Worm (Caenorhabditis elegans): Measurements from ENCODE around the gene aps-1.

Gene aps-1

ce11 chrV:6012401-6012800 lies 5.4 kb upstream of the aps-1 start:
- TF ChIP-seq odd-2 (tag; optimal IDR thresholded peaks at IDR 0.05) (no peak), ama-1 (optimal IDR thresholded peaks at IDR 0.05) (no peak), pha-2 (tag; optimal IDR thresholded peaks at IDR 0.05) (no peak), ceh-6 (GFP tag; optimal IDR thresholded peaks at IDR 0.05) (no peak), npax-4 (tag; optimal IDR thresholded peaks at IDR 0.05) (no peak), che-1 (tag; optimal IDR thresholded peaks at IDR 0.05) (no peak), Y22D7AL.16 (tag; optimal IDR thresholded peaks at IDR 0.05) (no peak), unc-55 (GFP tag; optimal IDR thresholded peaks at IDR 0.05) (no peak), lin-11 (tag; optimal IDR thresholded peaks at IDR 0.05) (no peak), ets-4 (tag; optimal IDR thresholded peaks at IDR 0.05) (no peak), fkh-10 (GFP tag; optimal IDR thresholded peaks at IDR 0.05) (no peak), pax-1 (tag; optimal IDR thresholded peaks at IDR 0.05) (no peak), pat-9 (tag; optimal IDR thresholded peaks at IDR 0.05) (no peak), C38D4.7 (GFP tag; optimal IDR thresholded peaks at IDR 0.05) (no peak)

DNA sequence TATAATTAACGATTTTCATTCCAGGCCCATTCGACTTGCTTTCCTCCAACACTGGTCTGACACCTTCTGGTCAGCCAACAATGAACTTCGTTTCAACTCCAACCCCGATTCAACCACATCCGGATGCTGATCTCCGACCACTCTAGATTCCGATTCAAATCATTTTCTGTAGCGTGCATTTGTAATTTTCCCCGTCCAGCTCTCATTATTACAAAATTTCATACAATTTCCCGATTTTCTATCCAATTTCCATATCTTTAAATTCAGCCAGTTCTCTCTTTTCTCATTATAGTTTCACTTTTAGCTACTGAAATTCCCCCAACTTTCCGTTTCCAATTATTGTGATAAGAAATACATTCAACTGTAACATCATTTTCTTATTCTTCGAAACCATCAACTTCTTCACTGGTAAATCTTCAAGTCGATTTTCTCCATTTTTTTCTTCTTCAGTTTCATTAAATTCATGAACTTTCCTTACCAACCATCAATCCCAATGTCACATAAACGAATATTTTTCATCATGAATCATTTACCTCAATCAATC lies 2.2 kb upstream of the aps-1 start:
- TF ChIP-seq pha-4 (tag; optimal IDR thresholded peaks at IDR 0.05): no peak
- no peak for TF ChIP-seq unc-55 (GFP tag; optimal IDR thresholded peaks at IDR 0.05)
- no peak for TF ChIP-seq nhr-11 (tag; optimal IDR thresholded peaks at IDR 0.05)
- TF ChIP-seq fkh-10 (GFP tag; optimal IDR thresholded peaks at IDR 0.05): no peak
- no peak for TF ChIP-seq ztf-16 (tag; optimal IDR thresholded peaks at IDR 0.05)
- TF ChIP-seq pat-9 (tag; optimal IDR thresholded peaks at IDR 0.05): no peak
- TF ChIP-seq elt-4 (tag; optimal IDR thresholded peaks at IDR 0.05): no peak
- no peak for TF ChIP-seq lim-6 (tag; optimal IDR thresholded peaks at IDR 0.05)
- no peak for TF ChIP-seq gmeb-2 (tag; optimal IDR thresholded peaks at IDR 0.05)
- no peak for TF ChIP-seq odd-2 (tag; optimal IDR thresholded peaks at IDR 0.05)
- TF ChIP-seq K09A11.1 (tag; optimal IDR thresholded peaks at IDR 0.05; ENCODE audit: insufficient read depth): no peak
- no peak for TF ChIP-seq ceh-19 (GFP tag; optimal IDR thresholded peaks at IDR 0.05)
- no peak for TF ChIP-seq ets-4 (tag; optimal IDR thresholded peaks at IDR 0.05)
- TF ChIP-seq ceh-22 (tag; optimal IDR thresholded peaks at IDR 0.05): no peak
- no peak for TF ChIP-seq ceh-34 (tag; optimal IDR thresholded peaks at IDR 0.05)
- no peak for TF ChIP-seq C38D4.7 (GFP tag; optimal IDR thresholded peaks at IDR 0.05)
- no peak for TF ChIP-seq unc-86 (tag; optimal IDR thresholded peaks at IDR 0.05)
- TF ChIP-seq Y22D7AL.16 (tag; optimal IDR thresholded peaks at IDR 0.05): no peak

ce11 chrV:6016097-6016496 lies 1.7 kb upstream of the aps-1 start:
- TF ChIP-seq ceh-14 (tag; optimal IDR thresholded peaks at IDR 0.05) (no peak), rnt-1 (tag; optimal IDR thresholded peaks at IDR 0.05) (no peak), hlh-30 (tag; optimal IDR thresholded peaks at IDR 0.05; ENCODE audit: insufficient read depth) (no peak), npax-4 (tag; optimal IDR thresholded peaks at IDR 0.05) (no peak), ets-4 (tag; optimal IDR thresholded peaks at IDR 0.05) (no peak), eyg-1 (tag; optimal IDR thresholded peaks at IDR 0.05) (no peak), ceh-22 (tag; optimal IDR thresholded peaks at IDR 0.05) (no peak), ref-2 (tag; optimal IDR thresholded peaks at IDR 0.05) (no peak), C08G9.2 (tag; optimal IDR thresholded peaks at IDR 0.05) (no peak), tbx-2 (tag; optimal IDR thresholded peaks at IDR 0.05) (no peak), fax-1 (tag; optimal IDR thresholded peaks at IDR 0.05) (no peak), dmd-4 (tag; optimal IDR thresholded peaks at IDR 0.05; ENCODE audit: borderline replicate concordance) (no peak), odd-2 (tag; optimal IDR thresholded peaks at IDR 0.05) (no peak), ceh-19 (GFP tag; optimal IDR thresholded peaks at IDR 0.05) (no peak), syd-9 (tag; optimal IDR thresholded peaks at IDR 0.05) (no peak), nhr-232 (tag; optimal IDR thresholded peaks at IDR 0.05) (no peak), nfya-1 (tag; optimal IDR thresholded peaks at IDR 0.05) (no peak), unc-55 (GFP tag; optimal IDR thresholded peaks at IDR 0.05) (no peak)

DNA sequence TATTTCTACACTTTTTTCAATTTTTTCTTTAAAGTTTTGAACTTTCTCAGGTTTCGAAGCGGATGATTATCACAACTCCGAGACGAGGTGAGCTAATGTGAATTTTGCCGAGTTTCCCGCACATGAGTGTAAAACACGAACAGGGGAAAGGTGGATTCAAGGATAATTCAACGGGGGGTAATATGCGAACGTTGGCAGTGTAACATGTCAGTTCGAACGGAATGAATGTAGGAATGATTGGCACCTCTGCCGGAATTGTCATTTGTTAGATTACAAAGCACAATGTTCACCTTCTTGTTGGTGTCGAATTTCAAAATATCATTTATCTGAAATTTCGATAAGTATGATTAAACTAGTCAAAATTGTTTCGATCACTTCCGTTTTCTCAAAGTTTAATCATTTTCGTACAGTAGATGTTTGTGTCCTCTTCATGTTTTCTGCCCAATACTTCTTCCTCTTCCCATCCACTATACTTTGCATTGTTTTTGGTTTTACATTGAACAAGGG lies 1.2 kb downstream of the aps-1 start, which contains the start of gene picc-1:
picc-1 (plus strand) TSS at position 51 of the 507 bp plus-strand sequence.
- peak; percentile 9 for TF ChIP-seq ceh-34 (tag; optimal IDR thresholded peaks at IDR 0.05)
- TF ChIP-seq unc-55 (GFP tag; optimal IDR thresholded peaks at IDR 0.05): peak; percentile 76
- no peak for TF ChIP-seq lim-6 (tag; optimal IDR thresholded peaks at IDR 0.05)
- no peak for TF ChIP-seq dmd-4 (tag; optimal IDR thresholded peaks at IDR 0.05; ENCODE audit: borderline replicate concordance)

Measured in whole organism, late embryonic.